Fruit fly (Drosophila melanogaster) whole organism, pupa: Measurements from ENCODE around the gene RPA1.

Experiments used
- CG12605 ChIP-seq: fragments of 200-800 bp; sonication (Bioruptor generic); IDR thresholded peaks from 2 replicates; pipeline ENCODE4 v1.3.6; 2022; ENCODE audit warnings: missing biosample characterization, missing genetic modification characterization
- CG8301 ChIP-seq: fragments of 200-800 bp; sonication (Bioruptor generic); optimal IDR thresholded peaks from 2 replicates; lab custom pipeline; 2018; ENCODE audit warnings: missing biosample characterization, mild to moderate bottlenecking, missing genetic modification characterization
- D1 ChIP-seq: fragments of 200-800 bp; sonication (Bioruptor generic); optimal IDR thresholded peaks from 2 replicates; lab custom pipeline; 2018; ENCODE audit warnings: missing biosample characterization, mild to moderate bottlenecking, missing genetic modification characterization, moderate library complexity
- Snoo ChIP-seq: fragments of 200-800 bp; sonication (Bioruptor generic); optimal IDR thresholded peaks from 3 replicates; lab custom pipeline; 2017; ENCODE audit warnings: missing biosample characterization, mild to moderate bottlenecking, missing genetic modification characterization, inconsistent platforms
- fd96Ca ChIP-seq: fragments of 200-800 bp; sonication (Bioruptor generic); IDR thresholded peaks from 3 replicates; pipeline ENCODE4 v1.3.6; 2022; ENCODE audit warnings: missing biosample characterization, missing genetic modification characterization

DNA sequence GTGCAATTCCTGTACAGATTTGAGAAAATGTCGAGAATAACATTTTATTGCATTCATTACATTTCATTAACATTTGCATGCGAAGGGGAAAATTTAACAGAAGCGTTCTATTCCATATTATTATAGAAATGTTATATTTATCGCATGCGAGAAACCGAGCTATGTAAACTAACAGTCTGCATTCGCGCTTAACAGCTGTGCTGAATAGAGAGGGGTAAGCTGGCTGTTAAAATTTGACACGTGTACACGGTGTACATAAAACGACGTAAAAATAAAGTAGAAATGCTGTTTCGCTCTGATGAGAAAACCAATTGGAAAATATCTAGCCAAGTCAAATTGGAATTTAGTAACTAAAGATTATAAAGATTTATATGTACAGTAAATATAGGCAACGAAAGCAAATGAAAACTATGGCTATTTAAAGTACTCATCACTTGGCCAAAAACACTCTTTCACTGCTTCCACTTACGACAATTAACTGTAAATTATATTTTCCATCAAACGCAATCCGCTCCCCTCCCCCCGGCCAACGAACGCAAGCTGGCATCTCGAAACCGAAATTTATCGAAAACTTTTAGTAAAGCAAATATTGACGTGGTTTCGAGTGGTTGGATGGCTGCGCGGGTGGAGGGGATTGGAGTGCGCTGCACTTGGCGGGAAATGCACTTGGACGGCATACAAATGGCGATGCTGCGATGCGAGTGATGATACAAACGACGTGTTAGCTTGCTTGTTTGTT, 42.1 kb upstream of the RPA1 start:
- TF ChIP-seq fd96Ca (GFP tag; lab: Robert Waterston, UW) (no peak), CG12605 (GFP tag; lab: Robert Waterston, UW) (no peak), CG8301 (tag; lab: Kevin White, UChicago) (no peak), Snoo (tag; lab: Kevin White, UChicago) (no peak), D1 (tag; lab: Kevin White, UChicago) (no peak)
